Worm (Caenorhabditis elegans): ENCODE data around the gene T08D10.4.

- no peak for TF ChIP-seq ceh-13 (GFP tag; optimal IDR thresholded peaks at IDR 0.05)
- TF ChIP-seq ama-1 (optimal IDR thresholded peaks at IDR 0.05): no peak
- no peak for TF ChIP-seq hmg-4 (GFP tag; optimal IDR thresholded peaks at IDR 0.05)
- no peak for TF ChIP-seq pes-1 (GFP tag; IDR thresholded peaks at IDR 0.05)
- TF ChIP-seq hmbx-1 (tag; optimal IDR thresholded peaks at IDR 0.05): no peak
- no peak for TF ChIP-seq flt-1 (GFP tag; IDR thresholded peaks at IDR 0.05)
- TF ChIP-seq hnd-1 (tag; optimal IDR thresholded peaks at IDR 0.05): no peak
- TF ChIP-seq scrt-1 (GFP tag; IDR thresholded peaks at IDR 0.05): no peak
- no peak for TF ChIP-seq tra-4 (tag; optimal IDR thresholded peaks at IDR 0.05)
Measured at ce11 chrX:11938826-11939225, 14.3 kb downstream of the T08D10.4 start, which contains the start of gene F55G7.5.
